Worm (Caenorhabditis elegans) whole organism, midembryonic: ENCODE measurements around the gene F26F12.8.

Source experiments
- med-1 ChIP-seq: sonication (generic microtip); optimal IDR thresholded peaks from 2 replicates; lab custom pipeline; 2017; ENCODE audit warnings: missing genetic modification characterization, mild to moderate bottlenecking, missing compliant biosample characterization, antibody characterized with exemption, missing genetic modification reagents; ENCODE audit not compliant: insufficient read depth
- ref-1 ChIP-seq: fragments of 200-800 bp; sonication (Bioruptor generic); conservative IDR thresholded peaks from 2 replicates; pipeline ENCODE4 v1.3.6; 2022; ENCODE audit warnings: missing genetic modification reagents, missing genetic modification characterization, missing compliant biosample characterization
- ztf-29 ChIP-seq: fragments of 200-800 bp; sonication (Bioruptor generic); IDR thresholded peaks from 2 replicates; pipeline ENCODE4 v1.3.6; 2022; ENCODE audit warnings: missing genetic modification reagents, missing genetic modification characterization, missing compliant biosample characterization

- no peak for TF ChIP-seq ref-1
- no peak for TF ChIP-seq ztf-29 (GFP tag; lab: Robert Waterston, UW)
- no peak for TF ChIP-seq med-1 (GFP tag; lab: Kevin White, UChicago)
Measured at ce11 chrV:5840939-5841338, 21.4 kb downstream of the F26F12.8 start.
